Fruit fly (Drosophila melanogaster) whole organism, embryonic: Measurements from ENCODE around the gene Fbxl7.
"Not testable (repeated sequence)": the region's sequence is repeated elsewhere in the genome, so short reads cannot be mapped to it uniquely, and the experiment has no call there.

ENCODE experiments used
- ATbp ChIP-seq: fragments of 200-800 bp; sonication (Bioruptor generic); optimal IDR thresholded peaks from 2 replicates; lab custom pipeline; 2017; ENCODE audit warnings: missing biosample characterization, mild to moderate bottlenecking, missing genetic modification characterization, missing genetic modification reagents
- CG10147 ChIP-seq: fragments of 200-800 bp; sonication (Bioruptor generic); optimal IDR thresholded peaks from 2 replicates; lab custom pipeline; 2019; ENCODE audit warnings: missing biosample characterization, mild to moderate bottlenecking, missing genetic modification characterization, moderate library complexity
- CG10654 ChIP-seq: fragments of 200-800 bp; sonication (Bioruptor generic); optimal IDR thresholded peaks from 2 replicates; lab custom pipeline; 2016; ENCODE audit warnings: missing biosample characterization, missing genetic modification characterization
- CG11504 ChIP-seq: fragments of 200-800 bp; sonication (Bioruptor generic); optimal IDR thresholded peaks from 3 replicates; lab custom pipeline; 2019; ENCODE audit warnings: missing biosample characterization, mild to moderate bottlenecking, missing genetic modification characterization, moderate library complexity
- CG11696 ChIP-seq: fragments of 200-800 bp; sonication (Bioruptor generic); IDR thresholded peaks from 2 replicates; pipeline ENCODE4 v1.3.6; 2022; ENCODE audit warnings: missing biosample characterization, missing genetic modification characterization
- CG15601 ChIP-seq: fragments of 200-800 bp; sonication (Bioruptor generic); optimal IDR thresholded peaks from 3 replicates; lab custom pipeline; 2019; ENCODE audit warnings: missing biosample characterization, mild to moderate bottlenecking, missing genetic modification characterization, moderate library complexity
- CG17829 ChIP-seq: fragments of 200-800 bp; optimal IDR thresholded peaks from 2 replicates; lab custom pipeline; 2019; ENCODE audit warnings: missing biosample characterization, mild to moderate bottlenecking, missing genetic modification characterization, moderate library complexity
- CG2202 ChIP-seq: fragments of 200-800 bp; sonication (Bioruptor generic); optimal IDR thresholded peaks from 2 replicates; lab custom pipeline; 2018; ENCODE audit warnings: missing biosample characterization, mild to moderate bottlenecking, missing genetic modification characterization
- CG3065 ChIP-seq: fragments of 200-800 bp; sonication (Bioruptor generic); optimal IDR thresholded peaks from 2 replicates; lab custom pipeline; 2016; ENCODE audit warnings: missing biosample characterization, missing genetic modification characterization
- CG31224 ChIP-seq: fragments of 200-800 bp; sonication (Bioruptor generic); IDR thresholded peaks from 2 replicates; pipeline ENCODE4 v1.3.6; 2022; ENCODE audit warnings: missing biosample characterization, missing genetic modification characterization
- CG33557 ChIP-seq: fragments of 200-800 bp; sonication (Bioruptor generic); optimal IDR thresholded peaks from 2 replicates; lab custom pipeline; 2019; ENCODE audit warnings: missing biosample characterization, mild to moderate bottlenecking, missing genetic modification characterization, moderate library complexity
- CG3838 ChIP-seq: fragments of 200-800 bp; sonication (Bioruptor generic); optimal IDR thresholded peaks from 3 replicates; lab custom pipeline; 2016; ENCODE audit warnings: missing biosample characterization, missing genetic modification characterization
- CG4360 ChIP-seq: fragments of 200-800 bp; sonication (Bioruptor generic); IDR thresholded peaks from 2 replicates; pipeline ENCODE4 v1.3.6; 2022; ENCODE audit warnings: missing biosample characterization, missing genetic modification characterization
- CG43689 ChIP-seq: fragments of 200-800 bp; sonication (Bioruptor generic); IDR thresholded peaks from 2 replicates; pipeline ENCODE4 v1.3.6; 2022; ENCODE audit warnings: missing biosample characterization, missing genetic modification characterization
- CG5180 ChIP-seq: fragments of 200-800 bp; sonication (Bioruptor generic); optimal IDR thresholded peaks from 3 replicates; lab custom pipeline; 2017; ENCODE audit warnings: missing biosample characterization, missing genetic modification characterization, mild to moderate bottlenecking, moderate library complexity, missing genetic modification reagents
- CG6272 ChIP-seq: fragments of 200-800 bp; sonication (Bioruptor generic); IDR thresholded peaks from 2 replicates; pipeline ENCODE4 v1.3.6; 2022; ENCODE audit warnings: missing biosample characterization, missing genetic modification characterization
- Deaf1 ChIP-seq: fragments of 200-800 bp; optimal IDR thresholded peaks from 3 replicates; lab custom pipeline; 2019; ENCODE audit warnings: missing biosample characterization, mild to moderate bottlenecking, missing genetic modification characterization, moderate library complexity
- Eip74EF ChIP-seq, 2 experiments: fragments of 200-800 bp in 1 of 2; fragments of >200 bp in 1 of 2; sonication (Bioruptor generic) in 1 of 2; optimal IDR thresholded peaks; 2 replicates each; lab custom pipeline; 2017 to 2019; ENCODE audit warnings: missing biosample characterization in 2 of 2, missing genetic modification characterization in 2 of 2, mild to moderate bottlenecking in 1 of 2, moderate library complexity in 1 of 2
- Ets65A ChIP-seq: fragments of 200-800 bp; sonication (Bioruptor generic); peaks from one replicate; lab custom pipeline; 2016; ENCODE audit warnings: missing biosample characterization, missing genetic modification characterization
- Hmr ChIP-seq: fragments of 200-800 bp; sonication (Bioruptor generic); optimal IDR thresholded peaks from 3 replicates; lab custom pipeline; 2017; ENCODE audit warnings: mild to moderate bottlenecking, missing biosample characterization, missing genetic modification reagents, missing genetic modification characterization
- MBD-R2 ChIP-seq: fragments of 200-800 bp; sonication (Bioruptor generic); IDR thresholded peaks from 2 replicates; pipeline ENCODE4 v1.3.6; 2022; ENCODE audit warnings: missing biosample characterization, missing genetic modification characterization
- Myb ChIP-seq: fragments of 200-800 bp; sonication (Bioruptor generic); optimal IDR thresholded peaks from 2 replicates; lab custom pipeline; 2016; ENCODE audit warnings: missing biosample characterization, missing genetic modification characterization
- Opbp ChIP-seq: fragments of 200-800 bp; sonication (Bioruptor generic); IDR thresholded peaks from 3 replicates; pipeline ENCODE4 v1.3.6; 2022; ENCODE audit warnings: missing biosample characterization, missing genetic modification characterization; ENCODE audit not compliant: partially characterized antibody
- az2 ChIP-seq: fragments of 200-800 bp; sonication (Bioruptor generic); optimal IDR thresholded peaks from 3 replicates; lab custom pipeline; 2016; ENCODE audit warnings: missing biosample characterization, missing genetic modification characterization
- chinmo ChIP-seq: fragments of 200-800 bp; sonication (Bioruptor generic); IDR thresholded peaks from 4 replicates; pipeline ENCODE4 v1.3.6; 2022; ENCODE audit warnings: missing biosample characterization, missing genetic modification characterization; ENCODE audit not compliant: partially characterized antibody
- crol ChIP-seq: fragments of 200-800 bp; sonication (Bioruptor generic); IDR thresholded peaks from 2 replicates; pipeline ENCODE4 v1.3.6; 2022; ENCODE audit warnings: missing biosample characterization, missing genetic modification characterization
- da ChIP-seq: fragments of 200-800 bp; sonication (Bioruptor generic); optimal IDR thresholded peaks from 2 replicates; lab custom pipeline; 2016; ENCODE audit warnings: missing biosample characterization, missing genetic modification characterization
- dimm ChIP-seq: fragments of 200-800 bp; sonication (Bioruptor generic); IDR thresholded peaks from 2 replicates; pipeline ENCODE4 v1.3.6; 2022; ENCODE audit warnings: missing biosample characterization, missing genetic modification characterization
- dmrt11E ChIP-seq: fragments of 200-800 bp; sonication (Bioruptor generic); optimal IDR thresholded peaks from 3 replicates; lab custom pipeline; 2018; ENCODE audit warnings: missing biosample characterization, mild to moderate bottlenecking, missing genetic modification characterization, moderate library complexity
- dysf ChIP-seq: fragments of 200-800 bp; sonication (Bioruptor generic); IDR thresholded peaks from 3 replicates; pipeline ENCODE4 v1.3.6; 2022; ENCODE audit warnings: missing biosample characterization, missing genetic modification characterization
- gcm2 ChIP-seq: fragments of 200-800 bp; sonication (Bioruptor generic); optimal IDR thresholded peaks from 2 replicates; lab custom pipeline; 2016; ENCODE audit warnings: missing biosample characterization, missing genetic modification characterization
- maf-S ChIP-seq: fragments of 200-800 bp; sonication (Bioruptor generic); optimal IDR thresholded peaks from 2 replicates; lab custom pipeline; 2016; ENCODE audit warnings: missing biosample characterization, missing genetic modification characterization
- otp ChIP-seq: fragments of 200-800 bp; sonication (Bioruptor generic); IDR thresholded peaks from 3 replicates; pipeline ENCODE4, ENCODE4 v1.3.6; 2022; ENCODE audit warnings: missing biosample characterization, missing genetic modification characterization
- peb ChIP-seq: fragments of 200-800 bp; sonication (Bioruptor generic); IDR thresholded peaks from 2 replicates; pipeline ENCODE4 v1.3.6; 2022; ENCODE audit warnings: missing biosample characterization, missing genetic modification characterization
- pita ChIP-seq: fragments of 200-800 bp; sonication (Bioruptor generic); optimal IDR thresholded peaks from 2 replicates; lab custom pipeline; 2017; ENCODE audit warnings: missing biosample characterization, mild to moderate bottlenecking, missing genetic modification characterization
- row ChIP-seq: fragments of 200-800 bp; sonication (Bioruptor generic); IDR thresholded peaks from 3 replicates; pipeline ENCODE4 v1.3.6; 2022; ENCODE audit warnings: missing biosample characterization, missing genetic modification characterization
- sisA ChIP-seq: fragments of 200-800 bp; sonication (Bioruptor generic); IDR thresholded peaks from 2 replicates; pipeline ENCODE4 v1.3.6; 2022; ENCODE audit warnings: missing biosample characterization, missing genetic modification characterization
- tin ChIP-seq: fragments of 200-800 bp; sonication (Bioruptor generic); optimal IDR thresholded peaks from 3 replicates; lab custom pipeline; 2016; ENCODE audit warnings: missing biosample characterization, missing genetic modification characterization
- tll ChIP-seq, 2 experiments: fragments of 200-800 bp in 1 of 2; fragments of >200 bp in 1 of 2; sonication (Bioruptor generic) in 1 of 2; optimal IDR thresholded peaks; 2 replicates each; lab custom pipeline; 2017 to 2019; ENCODE audit warnings: missing biosample characterization in 2 of 2, missing genetic modification characterization in 2 of 2, mild to moderate bottlenecking in 1 of 2, moderate library complexity in 1 of 2
- twi ChIP-seq: fragments of 200-800 bp; optimal IDR thresholded peaks from 2 replicates; lab custom pipeline; 2019; ENCODE audit warnings: missing biosample characterization, mild to moderate bottlenecking, missing genetic modification characterization, moderate library complexity
- z ChIP-seq: fragments of 200-800 bp; sonication (Bioruptor generic); IDR thresholded peaks from 3 replicates; pipeline ENCODE4 v1.3.6; 2022; ENCODE audit warnings: missing biosample characterization, missing genetic modification characterization

Gene Fbxl7

dm6 chr3R:15904543-15904942 lies 16.2 kb upstream of the Fbxl7 start, which contains the start of gene glob1:
glob1 (minus strand) TSS chr3R:15904643.
- not testable (repeated sequence) for TF ChIP-seq CG10147 (GFP tag; lab: Kevin White, UChicago); CG31224; peb (GFP tag; lab: Robert Waterston, UW)

- not testable (repeated sequence) for TF ChIP-seq gcm2 (GFP tag; lab: Kevin White, UChicago); Hmr (GFP tag; lab: Kevin White, UChicago); MBD-R2 (GFP tag; lab: Robert Waterston, UW)
Measured at dm6 chr3R:15908098-15908497, 12.6 kb upstream of the Fbxl7 start, which contains the start of gene EndoU. EndoU (plus strand) TSS chr3R:15908398.

- peak; percentile 35 for TF ChIP-seq pita (GFP tag; lab: Kevin White, UChicago)
- TF ChIP-seq chinmo (GFP tag; lab: Robert Waterston, UW): 0 out of 4 replicates have a peak, but pooled peaks have one; percentile 27
- TF ChIP-seq sisA: peak; percentile 18; the same call in 1 of the 2 replicates
- peak; percentile 26; the same call in 1 of the 3 replicates for TF ChIP-seq Opbp (GFP tag; lab: Robert Waterston, UW)
- TF ChIP-seq az2 (GFP tag; lab: Kevin White, UChicago): no peak
- TF ChIP-seq CG3838 (GFP tag; lab: Kevin White, UChicago): peak; percentile 21
- no peak for TF ChIP-seq maf-S
- 0 out of 2 replicates have a peak, but pooled peaks have one; percentile 12 for TF ChIP-seq CG4360
- 0 out of 3 replicates have a peak, but pooled peaks have one; percentile 21 for TF ChIP-seq dysf (GFP tag; lab: Robert Waterston, UW)
- TF ChIP-seq CG11504 (tag; lab: Kevin White, UChicago): peak; percentile 96
Measured at dm6 chr3R:15913231-15913630, 7.5 kb upstream of the Fbxl7 start.

dm6 chr3R:15917907-15918306 lies 2.8 kb upstream of the Fbxl7 start, which contains the start of gene CG45105:
CG45105 (minus strand) TSS chr3R:15918007.
- peak; percentile 66 for TF ChIP-seq Ets65A (GFP tag; lab: Kevin White, UChicago)
- TF ChIP-seq CG15601 (tag; lab: Kevin White, UChicago): no peak
- TF ChIP-seq, all 482 proteins: peak for 1

dm6 chr3R:15919367-15920228 lies 1.1 kb upstream of the Fbxl7 start:
- TF ChIP-seq dmrt11E (peak; percentile 68), CG17829 (tag; lab: Kevin White, UChicago) (no peak), CG3065 (no peak), da (GFP tag; lab: Kevin White, UChicago) (no peak), tin (peak; percentile 11), CG6272 (GFP tag; lab: Robert Waterston, UW) (no peak), z (peak; percentile 94), otp (GFP tag; lab: Robert Waterston, UW) (0 out of 3 replicates have a peak, but pooled peaks have one; percentile 33), CG43689 (GFP tag; lab: Robert Waterston, UW) (no peak), Eip74EF (GFP tag; optimal IDR thresholded peaks at IDR 0.05; lab: Kevin White, UChicago) (no peak), CG5180 (GFP tag; lab: Kevin White, UChicago) (peak; percentile 43), ATbp (peak; percentile 11), CG33557 (GFP tag; lab: Kevin White, UChicago) (no peak), Deaf1 (tag; lab: Kevin White, UChicago) (no peak), row (peak; percentile 28; the same call in 1 of the 3 replicates), crol (GFP tag; lab: Robert Waterston, UW) (peak; percentile 93), CG10654 (GFP tag; lab: Kevin White, UChicago) (peak; percentile 3), tll (GFP tag; optimal IDR thresholded peaks at IDR 0.05; lab: Kevin White, UChicago) (peak in 1 of 2 experiments; percentile 68), CG2202 (tag; lab: Kevin White, UChicago) (peak; percentile 18), CG11696 (no peak), twi (tag; lab: Kevin White, UChicago) (peak; percentile 87), Myb (GFP tag; lab: Kevin White, UChicago) (no peak), dimm (GFP tag; lab: Robert Waterston, UW) (0 out of 2 replicates have a peak, but pooled peaks have one; percentile 26)
